Fruit fly (Drosophila melanogaster) whole organism, adult: Measurements from ENCODE around the gene per.

Experiments
- CG11617 ChIP-seq: fragments of 200-800 bp; sonication (Bioruptor generic); optimal IDR thresholded peaks from 2 replicates; lab custom pipeline; 2017; ENCODE audit warnings: mild to moderate bottlenecking, missing biosample characterization, missing genetic modification reagents, missing genetic modification characterization
- CG12768 ChIP-seq: fragments of 200-800 bp; sonication (Bioruptor generic); optimal IDR thresholded peaks from 2 replicates; lab custom pipeline; 2017; ENCODE audit warnings: missing biosample characterization, missing genetic modification characterization, mild to moderate bottlenecking, moderate library complexity, missing genetic modification reagents
- CG14711 ChIP-seq: fragments of 200-800 bp; sonication (Bioruptor generic); optimal IDR thresholded peaks from 2 replicates; lab custom pipeline; 2018; ENCODE audit warnings: missing biosample characterization, mild to moderate bottlenecking, missing genetic modification characterization, moderate library complexity
- CG1620 ChIP-seq: fragments of 200-800 bp; sonication (Bioruptor generic); optimal IDR thresholded peaks from 2 replicates; lab custom pipeline; 2016; ENCODE audit warnings: missing biosample characterization, missing genetic modification characterization
- CG33017 ChIP-seq: fragments of 200-800 bp; sonication (Bioruptor generic); optimal IDR thresholded peaks from 2 replicates; lab custom pipeline; 2018; ENCODE audit warnings: missing biosample characterization, mild to moderate bottlenecking, missing genetic modification characterization, moderate library complexity
- CG5204 ChIP-seq: fragments of 200-800 bp; sonication (Bioruptor generic); optimal IDR thresholded peaks from 2 replicates; lab custom pipeline; 2016; ENCODE audit warnings: missing biosample characterization, missing genetic modification characterization
- CG7045 ChIP-seq: fragments of 200-800 bp; sonication (Bioruptor generic); optimal IDR thresholded peaks from 2 replicates; lab custom pipeline; 2017; ENCODE audit warnings: missing biosample characterization, mild to moderate bottlenecking, missing genetic modification characterization
- CG7101 ChIP-seq: fragments of 200-800 bp; sonication (Bioruptor generic); optimal IDR thresholded peaks from 2 replicates; lab custom pipeline; 2018; ENCODE audit warnings: missing biosample characterization, mild to moderate bottlenecking, missing genetic modification characterization, moderate library complexity
- Clk ChIP-seq: fragments of 200-800 bp; sonication (Bioruptor generic); optimal IDR thresholded peaks from 2 replicates; lab custom pipeline; 2017; ENCODE audit warnings: missing biosample characterization, missing genetic modification characterization
- Crg-1 ChIP-seq: fragments of 200-800 bp; sonication (Bioruptor generic); optimal IDR thresholded peaks from 2 replicates; lab custom pipeline; 2016; ENCODE audit warnings: missing biosample characterization, missing genetic modification characterization
- Hr96 ChIP-seq: fragments of 200-800 bp; sonication (Bioruptor generic); optimal IDR thresholded peaks from 2 replicates; lab custom pipeline; 2016; ENCODE audit warnings: missing biosample characterization, missing genetic modification characterization
- Mnt ChIP-seq: fragments of 200-800 bp; sonication (Bioruptor generic); optimal IDR thresholded peaks from 2 replicates; lab custom pipeline; 2016; ENCODE audit warnings: missing biosample characterization, mild to moderate bottlenecking, missing genetic modification characterization
- bab1 ChIP-seq: fragments of 200-800 bp; sonication (Bioruptor generic); optimal IDR thresholded peaks from 3 replicates; lab custom pipeline; 2019; ENCODE audit warnings: missing biosample characterization, mild to moderate bottlenecking, missing genetic modification characterization, moderate library complexity
- cic ChIP-seq: fragments of 200-800 bp; sonication (Bioruptor generic); optimal IDR thresholded peaks from 2 replicates; lab custom pipeline; 2017; ENCODE audit warnings: missing biosample characterization, mild to moderate bottlenecking, missing genetic modification characterization, moderate library complexity
- cnc ChIP-seq, 2 experiments: fragments of >200 bp; optimal IDR thresholded peaks; 2 replicates each; lab custom pipeline; 2017
- kay ChIP-seq: fragments of 200-800 bp; sonication (Bioruptor generic); peaks from one replicate; lab custom pipeline; 2016; ENCODE audit warnings: missing biosample characterization, missing genetic modification characterization, borderline replicate concordance
- ovo ChIP-seq: fragments of 200-800 bp; sonication (Bioruptor generic); optimal IDR thresholded peaks from 2 replicates; lab custom pipeline; 2016; ENCODE audit warnings: missing biosample characterization, missing genetic modification characterization
- pad ChIP-seq: fragments of 200-800 bp; sonication (Bioruptor generic); optimal IDR thresholded peaks from 3 replicates; lab custom pipeline; 2017; ENCODE audit warnings: missing biosample characterization, missing genetic modification characterization, mild to moderate bottlenecking, moderate library complexity, missing genetic modification reagents
- tj ChIP-seq: fragments of 200-800 bp; sonication (Bioruptor generic); optimal IDR thresholded peaks from 3 replicates; lab custom pipeline; 2017; ENCODE audit warnings: missing biosample characterization, mild to moderate bottlenecking, missing genetic modification characterization, moderate library complexity
- toe ChIP-seq: fragments of 200-800 bp; sonication (Bioruptor generic); optimal IDR thresholded peaks from 2 replicates; lab custom pipeline; 2016; ENCODE audit warnings: missing biosample characterization, missing genetic modification characterization

per gene

DNA sequence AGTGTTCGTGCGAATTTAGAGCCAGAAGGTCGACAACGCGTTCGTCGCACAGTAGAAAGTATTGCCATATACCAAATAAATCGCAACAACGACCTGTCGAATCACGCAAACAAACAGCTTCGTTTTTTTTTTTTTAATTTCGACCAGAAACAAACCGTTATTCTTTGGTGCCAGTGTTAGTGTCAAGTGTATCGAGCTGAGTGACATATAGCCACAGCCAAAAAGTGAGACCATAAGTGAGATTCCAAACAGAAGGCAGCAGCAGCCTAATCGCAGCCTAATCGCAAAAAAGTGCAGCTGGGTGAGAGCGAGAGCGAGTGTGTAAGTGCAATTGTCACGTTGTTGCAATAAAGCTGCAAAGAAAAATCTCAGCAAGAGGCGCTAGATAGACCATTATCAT, at the start of gene per:
TSS of gene per (plus strand) at position 1 of the 400 bp plus-strand sequence.
- TF ChIP-seq Mnt (GFP tag; lab: Kevin White, UChicago) (peak; percentile 58), CG14711 (no peak), ovo (peak; percentile 61), Crg-1 (GFP tag; lab: Kevin White, UChicago) (no peak), CG7101 (no peak), CG5204 (no peak), CG1620 (GFP tag; lab: Kevin White, UChicago) (no peak), cic (GFP tag; lab: Kevin White, UChicago) (no peak), pad (no peak), CG33017 (tag; lab: Kevin White, UChicago) (no peak), CG12768 (GFP tag; lab: Kevin White, UChicago) (no peak), CG7045 (GFP tag; lab: Kevin White, UChicago) (no peak), bab1 (GFP tag; lab: Kevin White, UChicago) (no peak), Hr96 (no peak), Clk (GFP tag; lab: Kevin White, UChicago) (no peak), tj (GFP tag; lab: Kevin White, UChicago) (peak; percentile 30), cnc (optimal IDR thresholded peaks at IDR 0.05; lab: Kevin White, UChicago) (no peak), toe (GFP tag; lab: Kevin White, UChicago) (no peak), kay (no peak)

DNA sequence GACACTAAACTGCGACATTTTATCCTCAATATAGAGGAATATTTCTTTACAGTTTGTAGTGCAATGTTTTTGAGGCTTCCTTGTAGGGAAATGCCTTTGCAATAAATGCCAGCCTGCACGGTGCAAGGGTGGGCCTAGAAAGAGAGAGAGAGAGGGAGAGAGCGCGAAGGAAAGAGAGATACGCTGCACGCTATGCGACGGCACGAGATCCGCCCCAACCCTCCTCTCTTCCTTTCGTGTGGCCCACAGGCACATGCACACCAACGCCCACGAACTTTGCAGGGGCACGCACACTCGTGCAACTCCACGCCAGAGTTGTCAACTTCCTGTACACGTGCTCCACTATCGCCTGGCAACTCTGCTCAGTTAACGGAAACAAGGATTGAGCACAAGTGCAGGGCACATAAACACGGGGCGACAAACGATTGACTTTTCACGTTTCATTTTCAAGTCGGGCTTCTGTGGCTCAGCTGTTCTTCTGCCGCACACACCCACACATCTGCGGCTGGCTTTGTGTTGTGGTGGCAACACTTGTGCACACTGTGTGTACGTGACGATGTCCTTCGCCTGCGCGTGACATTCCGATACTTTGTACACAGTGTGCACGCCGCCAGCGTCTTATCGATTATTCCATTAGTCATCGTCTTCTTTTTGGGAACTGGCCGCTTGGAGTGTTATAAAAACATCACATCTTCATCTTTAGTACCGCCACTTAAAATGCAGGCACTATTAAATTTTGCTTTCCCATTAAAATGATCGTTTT, 49.2 kb upstream of the per start:
- TF ChIP-seq CG14711: peak; percentile 73
- no peak for TF ChIP-seq ovo

DNA sequence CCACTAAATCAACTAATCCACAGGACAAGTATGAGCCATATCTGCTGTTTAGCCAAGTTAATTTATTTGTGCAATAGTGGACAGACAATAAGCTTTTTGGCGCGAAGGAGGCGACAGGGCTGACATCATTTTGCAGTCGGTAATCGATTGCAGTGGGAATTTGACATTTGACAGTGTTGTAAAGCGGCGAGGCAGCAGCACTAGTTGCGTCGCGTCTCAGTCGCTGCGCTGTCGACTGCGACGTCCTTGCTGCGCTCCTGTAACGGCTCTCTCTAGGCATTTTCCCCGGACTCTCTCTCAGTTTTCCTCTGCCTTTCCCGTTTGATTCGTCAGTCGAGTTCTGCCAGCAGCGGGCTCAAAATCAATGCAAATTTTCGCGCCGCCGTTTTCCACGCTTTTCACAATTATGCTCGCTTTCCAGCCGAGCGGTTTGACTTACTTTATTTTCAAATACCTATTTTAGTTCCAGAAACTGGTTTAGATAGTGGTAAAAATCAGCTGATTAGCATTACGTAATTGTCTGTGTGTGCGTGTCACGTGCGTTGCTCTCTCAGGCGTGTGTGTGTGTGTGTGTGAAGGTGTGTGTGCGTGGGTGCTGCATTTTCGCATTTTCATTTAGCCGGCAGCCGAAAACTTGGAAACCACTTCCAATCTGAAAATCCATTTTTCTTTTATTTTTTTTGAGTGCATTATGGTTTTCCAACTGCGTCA, 48.4 kb upstream of the per start:
- TF ChIP-seq cnc (optimal IDR thresholded peaks at IDR 0.05; lab: Kevin White, UChicago): no peak
- TF ChIP-seq CG12768 (GFP tag; lab: Kevin White, UChicago): no peak
- TF ChIP-seq CG1620 (GFP tag; lab: Kevin White, UChicago): no peak
- TF ChIP-seq CG11617 (GFP tag; lab: Kevin White, UChicago): no peak
- no peak for TF ChIP-seq toe (GFP tag; lab: Kevin White, UChicago)

DNA sequence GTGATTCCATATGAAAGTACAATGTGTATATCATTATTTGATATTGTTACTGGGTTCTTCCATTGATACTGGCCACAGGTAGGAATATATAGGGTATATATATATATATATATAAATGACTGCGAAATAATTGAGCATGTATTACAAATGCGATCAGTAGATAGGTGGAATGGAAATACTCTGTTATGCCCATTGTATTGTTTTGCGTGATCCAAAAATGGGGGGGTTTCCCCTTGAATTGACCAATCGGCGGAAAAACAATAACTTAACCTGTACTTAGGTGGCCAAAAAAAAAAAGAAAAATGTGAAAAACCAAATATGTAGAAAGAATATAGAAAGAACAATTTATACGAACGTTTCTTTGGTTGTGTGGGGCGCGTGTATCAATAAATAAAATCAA, 47.5 kb upstream of the per start:
- TF ChIP-seq kay: no peak

DNA sequence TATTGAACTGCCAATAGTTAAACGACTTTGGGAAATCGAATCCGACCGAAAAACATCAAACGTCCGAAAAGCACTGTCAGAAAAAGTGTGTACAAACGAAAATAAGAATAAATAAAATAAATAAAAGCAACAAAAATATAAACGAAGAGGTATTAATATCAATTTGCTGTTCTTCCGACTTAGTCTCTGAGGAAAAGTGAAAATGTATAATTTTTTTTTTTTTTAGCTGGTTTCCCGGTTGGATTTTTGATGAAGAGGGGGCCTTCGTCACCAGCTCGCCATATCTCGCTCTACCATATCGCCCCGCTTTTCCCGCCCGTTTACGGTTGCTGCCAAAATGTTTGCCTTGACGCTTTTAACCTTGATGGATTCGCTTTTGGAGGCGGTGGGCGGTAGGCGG, 46.7 kb upstream of the per start:
- TF ChIP-seq CG12768 (GFP tag; lab: Kevin White, UChicago): no peak
- TF ChIP-seq cic (GFP tag; lab: Kevin White, UChicago): no peak
- no peak for TF ChIP-seq CG7101
- TF ChIP-seq toe (GFP tag; lab: Kevin White, UChicago): no peak
- no peak for TF ChIP-seq CG1620 (GFP tag; lab: Kevin White, UChicago)
- no peak for TF ChIP-seq bab1 (GFP tag; lab: Kevin White, UChicago)
- no peak for TF ChIP-seq kay
- TF ChIP-seq CG5204: no peak
- TF ChIP-seq ovo: no peak
- no peak for TF ChIP-seq Hr96
- TF ChIP-seq Clk (GFP tag; lab: Kevin White, UChicago): no peak
- no peak for TF ChIP-seq tj (GFP tag; lab: Kevin White, UChicago)
- TF ChIP-seq CG11617 (GFP tag; lab: Kevin White, UChicago): no peak
- no peak for TF ChIP-seq CG7045 (GFP tag; lab: Kevin White, UChicago)
- TF ChIP-seq CG33017 (tag; lab: Kevin White, UChicago): no peak
- TF ChIP-seq Mnt (GFP tag; lab: Kevin White, UChicago): no peak

DNA sequence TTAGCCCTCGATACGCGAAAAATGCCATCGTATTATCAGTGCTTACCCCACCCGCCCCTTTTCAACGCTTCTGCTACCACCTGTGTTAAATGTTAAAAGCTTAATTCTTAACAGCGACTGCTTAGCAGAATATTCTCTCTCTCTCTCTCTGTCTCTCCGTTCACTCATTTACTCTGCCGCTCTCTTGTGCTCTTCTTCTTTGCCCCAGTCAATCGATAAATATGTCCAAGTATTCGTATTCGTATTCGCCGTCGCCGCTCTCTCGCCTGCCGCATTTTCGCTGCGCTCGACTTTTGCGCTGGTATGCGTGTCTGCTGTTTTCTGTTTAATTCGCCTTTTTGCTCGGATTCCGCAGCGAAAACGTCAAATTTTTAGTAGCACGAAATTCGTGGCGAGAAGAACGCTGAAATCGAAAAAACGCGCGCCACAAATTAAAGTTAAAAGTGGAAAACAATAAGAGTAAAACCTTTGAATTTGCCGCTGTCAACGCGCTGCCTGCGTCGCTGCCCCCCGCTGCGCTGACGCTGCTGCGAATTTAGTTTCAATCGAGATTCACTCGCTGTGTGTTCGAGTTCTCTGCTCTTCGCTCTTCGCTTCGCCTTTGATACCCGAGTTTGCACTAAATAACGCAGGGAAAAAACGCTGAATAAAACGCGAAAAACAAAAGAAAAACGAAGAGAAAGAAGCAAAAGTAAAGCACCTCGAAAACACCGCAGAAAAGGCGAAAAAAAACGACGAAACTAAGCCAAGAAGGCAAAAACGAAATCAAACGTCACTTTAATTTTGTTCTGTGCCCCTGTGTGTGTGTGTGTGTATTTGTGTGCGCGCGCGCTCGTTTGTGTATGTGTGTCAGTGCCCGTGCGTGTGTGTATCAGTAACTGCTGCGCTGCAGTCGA, 42.6 kb upstream of the per start:
- TF ChIP-seq cic (GFP tag; lab: Kevin White, UChicago) (peak; percentile 21), CG7045 (GFP tag; lab: Kevin White, UChicago) (no peak), CG1620 (GFP tag; lab: Kevin White, UChicago) (no peak), CG11617 (GFP tag; lab: Kevin White, UChicago) (peak; percentile 36), CG33017 (tag; lab: Kevin White, UChicago) (no peak), tj (GFP tag; lab: Kevin White, UChicago) (peak; percentile 75), Mnt (GFP tag; lab: Kevin White, UChicago) (peak; percentile 34), ovo (no peak), CG7101 (peak; percentile 30), bab1 (GFP tag; lab: Kevin White, UChicago) (peak; percentile 1), pad (peak; percentile 34), Hr96 (no peak), cnc (optimal IDR thresholded peaks at IDR 0.05; lab: Kevin White, UChicago) (no peak), toe (GFP tag; lab: Kevin White, UChicago) (no peak), CG12768 (GFP tag; lab: Kevin White, UChicago) (peak; percentile 23), kay (no peak), Clk (GFP tag; lab: Kevin White, UChicago) (no peak), Crg-1 (GFP tag; lab: Kevin White, UChicago) (no peak), CG14711 (no peak), CG5204 (no peak)
